ENCODE assay signal across 5 worm cellular contexts in genomic region chrII:7593227-7593626, ce11.
TF ChIP-seq lines count a peak whose summit lies in the region.

No protein-coding gene starts in this region.

TF ChIP-seq in whole organism, L1 larva, 84 proteins besides CTCF, POLR2A, EP300 and RAD21 (continued from another document and continues in another):
- TF ChIP-seq snu-23 (GFP tag; optimal IDR thresholded peaks at IDR 0.05; lab: Kevin White, UChicago) = peak; percentile 32
- no peak for TF ChIP-seq fkh-4 (tag; optimal IDR thresholded peaks at IDR 0.05; lab: Kevin White, UChicago; ENCODE audit: borderline replicate concordance)
- no peak for TF ChIP-seq ets-5 (GFP tag; IDR thresholded peaks at IDR 0.05; lab: Robert Waterston, UW)
- TF ChIP-seq fos-1 (tag; optimal IDR thresholded peaks at IDR 0.05; lab: Kevin White, UChicago) = no peak
- TF ChIP-seq nhr-19 (GFP tag; conservative IDR thresholded peaks at IDR 0.05; lab: Robert Waterston, UW) = no peak
- TF ChIP-seq dsc-1 (tag; optimal IDR thresholded peaks at IDR 0.05; lab: Kevin White, UChicago) = no peak
- TF ChIP-seq ces-1 (GFP tag; optimal IDR thresholded peaks at IDR 0.05; lab: Kevin White, UChicago) = no peak
- TF ChIP-seq irx-1 (tag; optimal IDR thresholded peaks at IDR 0.05; lab: Kevin White, UChicago) = no peak
- no peak for TF ChIP-seq C16A3.4 (tag; optimal IDR thresholded peaks at IDR 0.05; lab: Kevin White, UChicago)
- TF ChIP-seq blmp-1 (tag; optimal IDR thresholded peaks at IDR 0.05; lab: Kevin White, UChicago) = no peak
- peak in 2 of 3 experiments; percentile 40 to 46 for TF ChIP-seq ceh-82 (tag; optimal IDR thresholded peaks at IDR 0.05; lab: Kevin White, UChicago)
- TF ChIP-seq zag-1 (tag; optimal IDR thresholded peaks at IDR 0.05; lab: Kevin White, UChicago) = no peak
- no peak for TF ChIP-seq C34B4.2 (tag; optimal IDR thresholded peaks at IDR 0.05; lab: Kevin White, UChicago)
- no peak for TF ChIP-seq dpl-1 (GFP tag; optimal IDR thresholded peaks at IDR 0.05; lab: Kevin White, UChicago)
- no peak for TF ChIP-seq tlp-1 (tag; optimal IDR thresholded peaks at IDR 0.05; lab: Kevin White, UChicago)
- TF ChIP-seq unc-30 (tag; optimal IDR thresholded peaks at IDR 0.05; lab: Kevin White, UChicago) = no peak
- peak in 1 of 2 experiments; percentile 46 for TF ChIP-seq lin-35 (GFP tag; optimal IDR thresholded peaks at IDR 0.05; lab: Kevin White, UChicago)
- TF ChIP-seq unc-86 (tag; optimal IDR thresholded peaks at IDR 0.05; lab: Kevin White, UChicago) = peak; percentile 60
- peak; percentile 67 for TF ChIP-seq nhr-47 (tag; optimal IDR thresholded peaks at IDR 0.05; lab: Kevin White, UChicago)
- TF ChIP-seq hpl-2 (GFP tag; optimal IDR thresholded peaks at IDR 0.05; lab: Kevin White, UChicago) = no peak
- no peak for TF ChIP-seq pqm-1 (tag; optimal IDR thresholded peaks at IDR 0.05; lab: Kevin White, UChicago)
- TF ChIP-seq grh-1 (GFP tag; IDR thresholded peaks at IDR 0.05; lab: Robert Waterston, UW) = no peak
- peak; percentile 76 for TF ChIP-seq fkh-10 (GFP tag; optimal IDR thresholded peaks at IDR 0.05; lab: Kevin White, UChicago)
- TF ChIP-seq mab-9 (GFP tag; IDR thresholded peaks at IDR 0.05; lab: Robert Waterston, UW) = no peak
- TF ChIP-seq sup-37 (GFP tag; optimal IDR thresholded peaks at IDR 0.05; lab: Kevin White, UChicago) = no peak
- TF ChIP-seq tbx-2 (tag; optimal IDR thresholded peaks at IDR 0.05; lab: Kevin White, UChicago) = peak; percentile 49
- TF ChIP-seq skn-1 (tag; optimal IDR thresholded peaks at IDR 0.05; lab: Kevin White, UChicago) = no peak

TF ChIP-seq in whole organism, L2 larva, 48 proteins besides CTCF, POLR2A, EP300 and RAD21 (continued from another document):
- TF ChIP-seq sem-4 (tag; optimal IDR thresholded peaks at IDR 0.05; lab: Kevin White, UChicago) = peak; percentile 21
- no peak for TF ChIP-seq alr-1 (tag; optimal IDR thresholded peaks at IDR 0.05; lab: Kevin White, UChicago)
- no peak for TF ChIP-seq blmp-1 (tag; optimal IDR thresholded peaks at IDR 0.05; lab: Kevin White, UChicago; ENCODE audit: insufficient read depth)
- peak; percentile 67 for TF ChIP-seq F13H6.1 (tag; optimal IDR thresholded peaks at IDR 0.05; lab: Kevin White, UChicago)
TF ChIP-seq in whole organism, L2 larva: peak in this region for 10.

TF ChIP-seq in whole organism, L3 larva, 47 proteins besides CTCF, POLR2A, EP300 and RAD21 (continued from another document):
- no peak for TF ChIP-seq ztf-11 (tag; optimal IDR thresholded peaks at IDR 0.05; lab: Kevin White, UChicago)
- TF ChIP-seq nhr-77 (tag; optimal IDR thresholded peaks at IDR 0.05; lab: Kevin White, UChicago) = no peak
- no peak for TF ChIP-seq egl-27 (tag; optimal IDR thresholded peaks at IDR 0.05; lab: Kevin White, UChicago)
- TF ChIP-seq tbx-2 (tag; optimal IDR thresholded peaks at IDR 0.05; lab: Kevin White, UChicago) = peak; percentile 20
- TF ChIP-seq nhr-11 (tag; optimal IDR thresholded peaks at IDR 0.05; lab: Kevin White, UChicago) = no peak
- peak; percentile 38 for TF ChIP-seq fkh-10 (GFP tag; optimal IDR thresholded peaks at IDR 0.05; lab: Kevin White, UChicago)
- no peak for TF ChIP-seq elt-2 (tag; optimal IDR thresholded peaks at IDR 0.05; lab: Kevin White, UChicago)
- no peak for TF ChIP-seq mdl-1 (tag; optimal IDR thresholded peaks at IDR 0.05; lab: Kevin White, UChicago)
- TF ChIP-seq sea-2 (GFP tag; optimal IDR thresholded peaks at IDR 0.05; lab: Kevin White, UChicago) = no peak
- TF ChIP-seq lin-39 (tag; optimal IDR thresholded peaks at IDR 0.05; lab: Kevin White, UChicago) = peak; percentile 28
- no peak for TF ChIP-seq jun-1 (tag; optimal IDR thresholded peaks at IDR 0.05; lab: Kevin White, UChicago)
- TF ChIP-seq mml-1 (tag; optimal IDR thresholded peaks at IDR 0.05; lab: Kevin White, UChicago) = no peak
- TF ChIP-seq ceh-28 (tag; optimal IDR thresholded peaks at IDR 0.05; lab: Kevin White, UChicago) = no peak

TF ChIP-seq in whole organism, L4 larva, 104 proteins besides CTCF, POLR2A, EP300 and RAD21 (continued from another document):
- TF ChIP-seq unc-62 (GFP tag; optimal IDR thresholded peaks at IDR 0.05 in 1 of 2; lab: Kevin White, UChicago) (peak in 1 of 2 experiments; percentile 94), unc-62 (tag; optimal IDR thresholded peaks at IDR 0.05; lab: Kevin White, UChicago) (no peak), zfp-2 (tag; optimal IDR thresholded peaks at IDR 0.05; lab: Kevin White, UChicago) (no peak), ceh-20 (GFP tag; IDR thresholded peaks at IDR 0.05; lab: Robert Waterston, UW) (0 out of 2 replicates have a peak, but pooled peaks have one; percentile 37), set-16 (GFP tag; IDR thresholded peaks at IDR 0.05; lab: Robert Waterston, UW) (peak; percentile 54; the same call in 1 of the 2 replicates), lin-38 (GFP tag; IDR thresholded peaks at IDR 0.05; lab: Robert Waterston, UW) (no peak), fkh-10 (GFP tag; optimal IDR thresholded peaks at IDR 0.05; lab: Kevin White, UChicago) (peak; percentile 87), nhr-25 (tag; optimal IDR thresholded peaks at IDR 0.05; lab: Kevin White, UChicago; ENCODE audit: borderline replicate concordance, insufficient read depth) (no peak), rbr-2 (tag; optimal IDR thresholded peaks at IDR 0.05; lab: Kevin White, UChicago) (peak; percentile 49), ctbp-1 (GFP tag; IDR thresholded peaks at IDR 0.05; lab: Robert Waterston, UW) (peak; percentile 72; the same call in 1 of the 2 replicates)

TF ChIP-seq in whole organism, late embryonic, 69 proteins besides CTCF, POLR2A, EP300 and RAD21 (continued from another document):
- TF ChIP-seq ets-4 (tag; optimal IDR thresholded peaks at IDR 0.05; lab: Kevin White, UChicago) = no peak
- no peak for TF ChIP-seq unc-86 (tag; optimal IDR thresholded peaks at IDR 0.05; lab: Kevin White, UChicago)
- peak; percentile 74 for TF ChIP-seq ceh-48 (tag; optimal IDR thresholded peaks at IDR 0.05; lab: Kevin White, UChicago)
- TF ChIP-seq nfya-1 (tag; optimal IDR thresholded peaks at IDR 0.05; lab: Kevin White, UChicago) = peak; percentile 12
- TF ChIP-seq che-1 (tag; optimal IDR thresholded peaks at IDR 0.05; lab: Kevin White, UChicago) = no peak
- no peak for TF ChIP-seq ref-2 (tag; optimal IDR thresholded peaks at IDR 0.05; lab: Kevin White, UChicago)
- no peak for TF ChIP-seq zip-5 (tag; optimal IDR thresholded peaks at IDR 0.05; lab: Kevin White, UChicago)
- no peak for TF ChIP-seq ceh-24 (tag; optimal IDR thresholded peaks at IDR 0.05; lab: Kevin White, UChicago)
- TF ChIP-seq hlh-30 (tag; optimal IDR thresholded peaks at IDR 0.05; lab: Kevin White, UChicago; ENCODE audit: insufficient read depth) = no peak
- TF ChIP-seq nhr-11 (tag; optimal IDR thresholded peaks at IDR 0.05; lab: Kevin White, UChicago) = no peak
- no peak for TF ChIP-seq madf-2 (tag; optimal IDR thresholded peaks at IDR 0.05; lab: Kevin White, UChicago)
- no peak for TF ChIP-seq lin-11 (tag; optimal IDR thresholded peaks at IDR 0.05; lab: Kevin White, UChicago)
- TF ChIP-seq tbx-2 (tag; optimal IDR thresholded peaks at IDR 0.05; lab: Kevin White, UChicago) = peak; percentile 36
